Fruit fly (Drosophila melanogaster) whole organism, embryonic: ENCODE data around the gene Ptth.

ENCODE experiments used
- Abd-B ChIP-seq: fragments of 200-800 bp; sonication (Bioruptor generic); optimal IDR thresholded peaks from 2 replicates; lab custom pipeline; 2018; ENCODE audit warnings: missing biosample characterization, mild to moderate bottlenecking, missing genetic modification characterization, moderate library complexity
- Adf1 ChIP-seq: fragments of 200-800 bp; sonication (Bioruptor generic); IDR thresholded peaks from 2 replicates; pipeline ENCODE4 v1.3.6; 2022; ENCODE audit warnings: missing biosample characterization, missing genetic modification characterization
- Atf-2 ChIP-seq: fragments of 200-800 bp; sonication (Bioruptor generic); optimal IDR thresholded peaks from 2 replicates; lab custom pipeline; 2016; ENCODE audit warnings: missing biosample characterization, missing genetic modification characterization
- CG10274 ChIP-seq: fragments of 200-800 bp; sonication (Bioruptor generic); optimal IDR thresholded peaks from 3 replicates; lab custom pipeline; 2017; ENCODE audit warnings: missing biosample characterization, mild to moderate bottlenecking, missing genetic modification characterization
- CG10321 ChIP-seq: fragments of 200-800 bp; sonication (Bioruptor generic); IDR thresholded peaks from 2 replicates; pipeline ENCODE4 v1.3.6; 2022; ENCODE audit warnings: missing biosample characterization, missing genetic modification characterization
- CG11247 ChIP-seq: fragments of 200-800 bp; sonication (Bioruptor generic); IDR thresholded peaks from 2 replicates; pipeline ENCODE4 v1.3.6; 2022; ENCODE audit warnings: missing biosample characterization, missing genetic modification characterization
- CG12744 ChIP-seq: fragments of 200-800 bp; sonication (Bioruptor generic); optimal IDR thresholded peaks from 2 replicates; lab custom pipeline; 2016; ENCODE audit warnings: missing biosample characterization, missing genetic modification characterization
- CG14965 ChIP-seq: fragments of 200-800 bp; sonication (Bioruptor generic); optimal IDR thresholded peaks from 2 replicates; lab custom pipeline; 2016; ENCODE audit warnings: missing biosample characterization, missing genetic modification characterization, borderline replicate concordance
- CG15514 ChIP-seq: fragments of 200-800 bp; sonication (Bioruptor generic); optimal IDR thresholded peaks from 3 replicates; lab custom pipeline; 2017; ENCODE audit warnings: missing biosample characterization, missing genetic modification characterization, mild to moderate bottlenecking, moderate library complexity, missing genetic modification reagents
- CG18764 ChIP-seq: fragments of 200-800 bp; sonication (Bioruptor generic); optimal IDR thresholded peaks from 3 replicates; lab custom pipeline; 2016; ENCODE audit warnings: missing biosample characterization, missing genetic modification characterization
- CG2116 ChIP-seq: fragments of 200-800 bp; sonication (Bioruptor generic); optimal IDR thresholded peaks from 3 replicates; lab custom pipeline; 2018; ENCODE audit warnings: missing biosample characterization, mild to moderate bottlenecking, missing genetic modification characterization
- CG2202 ChIP-seq: fragments of 200-800 bp; sonication (Bioruptor generic); optimal IDR thresholded peaks from 2 replicates; lab custom pipeline; 2018; ENCODE audit warnings: missing biosample characterization, mild to moderate bottlenecking, missing genetic modification characterization
- CG2875 ChIP-seq: fragments of 200-800 bp; sonication (Bioruptor generic); optimal IDR thresholded peaks from 2 replicates; lab custom pipeline; 2017; ENCODE audit warnings: missing biosample characterization, mild to moderate bottlenecking, missing genetic modification characterization, missing genetic modification reagents
- CG32767 ChIP-seq: fragments of 200-800 bp; sonication (Bioruptor generic); IDR thresholded peaks from 2 replicates; pipeline ENCODE4 v1.3.6; 2022; ENCODE audit warnings: missing biosample characterization, missing genetic modification characterization
- CG34376 ChIP-seq: fragments of 200-800 bp; sonication (Bioruptor generic); optimal IDR thresholded peaks from 2 replicates; lab custom pipeline; 2018; ENCODE audit warnings: missing biosample characterization, mild to moderate bottlenecking, missing genetic modification characterization
- CG5953 ChIP-seq: fragments of 200-800 bp; sonication (Bioruptor generic); IDR thresholded peaks from 2 replicates; pipeline ENCODE4 v1.3.6; 2022; ENCODE audit warnings: missing biosample characterization, missing genetic modification characterization
- CG7271 ChIP-seq: fragments of 200-800 bp; sonication (Bioruptor generic); optimal IDR thresholded peaks from 2 replicates; lab custom pipeline; 2018; ENCODE audit warnings: missing biosample characterization, mild to moderate bottlenecking, missing genetic modification characterization, moderate library complexity
- CG7786 ChIP-seq: fragments of 200-800 bp; sonication (Bioruptor generic); optimal IDR thresholded peaks from 2 replicates; lab custom pipeline; 2016; ENCODE audit warnings: missing biosample characterization, missing genetic modification characterization
- CG8290 ChIP-seq, 3 experiments: fragments of 200-800 bp; sonication (Bioruptor generic); optimal IDR thresholded peaks; 2 replicates each; lab custom pipeline; 2016 to 2019; ENCODE audit warnings: missing biosample characterization in 3 of 3, missing genetic modification characterization in 3 of 3, mild to moderate bottlenecking in 2 of 3, moderate library complexity in 1 of 3
- CG8388 ChIP-seq: fragments of 200-800 bp; sonication (Bioruptor generic); optimal IDR thresholded peaks from 2 replicates; lab custom pipeline; 2019; ENCODE audit warnings: missing biosample characterization, mild to moderate bottlenecking, missing genetic modification characterization, moderate library complexity
- CG9215 ChIP-seq: fragments of 200-800 bp; sonication (Bioruptor generic); IDR thresholded peaks from 2 replicates; pipeline ENCODE4 v1.3.6; 2022; ENCODE audit warnings: missing biosample characterization, missing genetic modification characterization
- CTCF ChIP-seq: fragments of 200-800 bp; sonication (Bioruptor generic); optimal IDR thresholded peaks from 2 replicates; lab custom pipeline; 2017; ENCODE audit warnings: missing biosample characterization, mild to moderate bottlenecking, missing genetic modification characterization, moderate library complexity
- Camta ChIP-seq: fragments of 200-800 bp; sonication (Bioruptor generic); optimal IDR thresholded peaks from 2 replicates; lab custom pipeline; 2016; ENCODE audit warnings: missing biosample characterization, missing genetic modification characterization
- D19B ChIP-seq: fragments of 200-800 bp; sonication (Bioruptor generic); optimal IDR thresholded peaks from 2 replicates; lab custom pipeline; 2017; ENCODE audit warnings: missing biosample characterization, mild to moderate bottlenecking, missing genetic modification characterization
- Deaf1 ChIP-seq: fragments of 200-800 bp; optimal IDR thresholded peaks from 3 replicates; lab custom pipeline; 2019; ENCODE audit warnings: missing biosample characterization, mild to moderate bottlenecking, missing genetic modification characterization, moderate library complexity
- Dll ChIP-seq: fragments of 200-800 bp; sonication (Bioruptor generic); IDR thresholded peaks from 4 replicates; pipeline ENCODE4 v1.3.6; 2022; ENCODE audit warnings: missing biosample characterization, missing genetic modification characterization; ENCODE audit not compliant: partially characterized antibody
- Fer1 ChIP-seq: fragments of 200-800 bp; sonication (Bioruptor generic); optimal IDR thresholded peaks from 2 replicates; lab custom pipeline; 2017; ENCODE audit warnings: missing biosample characterization, mild to moderate bottlenecking, missing genetic modification characterization
- Hmx ChIP-seq: fragments of 200-800 bp; sonication (Bioruptor generic); optimal IDR thresholded peaks from 2 replicates; lab custom pipeline; 2016; ENCODE audit warnings: missing biosample characterization, missing genetic modification characterization
- MBD-R2 ChIP-seq: fragments of 200-800 bp; sonication (Bioruptor generic); IDR thresholded peaks from 2 replicates; pipeline ENCODE4 v1.3.6; 2022; ENCODE audit warnings: missing biosample characterization, missing genetic modification characterization
- NC2β ChIP-seq: fragments of 200-800 bp; sonication (Bioruptor generic); optimal IDR thresholded peaks from 2 replicates; lab custom pipeline; 2016; ENCODE audit warnings: missing biosample characterization, missing genetic modification characterization
- NFAT ChIP-seq: fragments of 200-800 bp; sonication (Bioruptor generic); IDR thresholded peaks from 2 replicates; pipeline ENCODE4 v1.3.6; 2022; ENCODE audit warnings: missing biosample characterization, missing genetic modification characterization
- Nf-YA ChIP-seq: fragments of 200-800 bp; sonication (Bioruptor generic); IDR thresholded peaks from 2 replicates; pipeline ENCODE4 v1.3.6; 2022; ENCODE audit warnings: missing biosample characterization, missing genetic modification characterization
- Opbp ChIP-seq: fragments of 200-800 bp; sonication (Bioruptor generic); IDR thresholded peaks from 3 replicates; pipeline ENCODE4 v1.3.6; 2022; ENCODE audit warnings: missing biosample characterization, missing genetic modification characterization; ENCODE audit not compliant: partially characterized antibody
- Pdp1 ChIP-seq, 2 experiments: fragments of 200-800 bp; sonication (Bioruptor generic); optimal IDR thresholded peaks; 3 replicates each; lab custom pipeline; 2016; ENCODE audit warnings: missing biosample characterization in 2 of 2, missing genetic modification characterization in 2 of 2, mild to moderate bottlenecking in 1 of 2, moderate library complexity in 1 of 2
- Scr ChIP-seq: fragments of 200-800 bp; sonication (Bioruptor generic); IDR thresholded peaks from 2 replicates; pipeline ENCODE4 v1.3.6; 2022; ENCODE audit warnings: missing biosample characterization, missing genetic modification characterization; ENCODE audit not compliant: partially characterized antibody
- Ssrp ChIP-seq: fragments of 200-800 bp; sonication (Bioruptor generic); optimal IDR thresholded peaks from 2 replicates; lab custom pipeline; 2018; ENCODE audit warnings: missing biosample characterization, mild to moderate bottlenecking, missing genetic modification characterization, moderate library complexity
- az2 ChIP-seq: fragments of 200-800 bp; sonication (Bioruptor generic); optimal IDR thresholded peaks from 3 replicates; lab custom pipeline; 2016; ENCODE audit warnings: missing biosample characterization, missing genetic modification characterization
- bab2 ChIP-seq: fragments of 200-800 bp; sonication (Bioruptor generic); optimal IDR thresholded peaks from 2 replicates; lab custom pipeline; 2016; ENCODE audit warnings: missing biosample characterization, missing genetic modification characterization
- btn ChIP-seq: fragments of 200-800 bp; sonication (Bioruptor generic); optimal IDR thresholded peaks from 2 replicates; lab custom pipeline; 2016; ENCODE audit warnings: missing biosample characterization, missing genetic modification characterization
- fd102C ChIP-seq: fragments of 200-800 bp; sonication (Bioruptor generic); optimal IDR thresholded peaks from 2 replicates; lab custom pipeline; 2018; ENCODE audit warnings: missing biosample characterization, mild to moderate bottlenecking, missing genetic modification characterization, moderate library complexity
- fd64A ChIP-seq: fragments of 200-800 bp; sonication (Bioruptor generic); optimal IDR thresholded peaks from 3 replicates; lab custom pipeline; 2018; ENCODE audit warnings: missing biosample characterization, mild to moderate bottlenecking, missing genetic modification characterization
- gfzf ChIP-seq: fragments of 200-800 bp; sonication (Bioruptor generic); optimal IDR thresholded peaks from 2 replicates; lab custom pipeline; 2016; ENCODE audit warnings: missing biosample characterization, mild to moderate bottlenecking, missing genetic modification characterization, moderate library complexity
- hbn ChIP-seq: fragments of 200-800 bp; sonication (Bioruptor generic); IDR thresholded peaks from 2 replicates; pipeline ENCODE4 v1.3.6; 2022; ENCODE audit warnings: missing biosample characterization, missing genetic modification characterization; ENCODE audit not compliant: partially characterized antibody
- jumu ChIP-seq: fragments of 200-800 bp; sonication (Bioruptor generic); optimal IDR thresholded peaks from 3 replicates; lab custom pipeline; 2016; ENCODE audit warnings: missing biosample characterization, missing genetic modification characterization
- lab ChIP-seq: fragments of 200-800 bp; sonication (Bioruptor generic); optimal IDR thresholded peaks from 3 replicates; lab custom pipeline; 2017; ENCODE audit warnings: missing biosample characterization, missing genetic modification characterization, mild to moderate bottlenecking, moderate library complexity, missing genetic modification reagents
- onecut ChIP-seq: fragments of 200-800 bp; sonication (Bioruptor generic); IDR thresholded peaks from 2 replicates; pipeline ENCODE4 v1.3.6; 2022; ENCODE audit warnings: missing biosample characterization, missing genetic modification characterization
- shn ChIP-seq: fragments of 200-800 bp; sonication (Bioruptor generic); optimal IDR thresholded peaks from 3 replicates; lab custom pipeline; 2016; ENCODE audit warnings: missing biosample characterization, missing genetic modification characterization
- slou ChIP-seq: fragments of 200-800 bp; sonication (Bioruptor generic); optimal IDR thresholded peaks from 3 replicates; lab custom pipeline; 2016; ENCODE audit warnings: missing biosample characterization, missing genetic modification characterization
- slp2 ChIP-seq: fragments of 200-800 bp; sonication (Bioruptor generic); optimal IDR thresholded peaks from 2 replicates; lab custom pipeline; 2016; ENCODE audit warnings: missing biosample characterization, missing genetic modification characterization
- tio ChIP-seq: fragments of 200-800 bp; sonication (Bioruptor generic); optimal IDR thresholded peaks from 2 replicates; lab custom pipeline; 2017; ENCODE audit warnings: missing biosample characterization, missing genetic modification characterization, inconsistent platforms
- tup ChIP-seq: fragments of 200-800 bp; sonication (Bioruptor generic); optimal IDR thresholded peaks from 2 replicates; lab custom pipeline; 2016; ENCODE audit warnings: missing biosample characterization, mild to moderate bottlenecking, missing genetic modification characterization, moderate library complexity
- tx ChIP-seq: fragments of 200-800 bp; sonication (Bioruptor generic); optimal IDR thresholded peaks from 2 replicates; lab custom pipeline; 2016; ENCODE audit warnings: missing biosample characterization, missing genetic modification characterization

Ptth gene

DNA sequence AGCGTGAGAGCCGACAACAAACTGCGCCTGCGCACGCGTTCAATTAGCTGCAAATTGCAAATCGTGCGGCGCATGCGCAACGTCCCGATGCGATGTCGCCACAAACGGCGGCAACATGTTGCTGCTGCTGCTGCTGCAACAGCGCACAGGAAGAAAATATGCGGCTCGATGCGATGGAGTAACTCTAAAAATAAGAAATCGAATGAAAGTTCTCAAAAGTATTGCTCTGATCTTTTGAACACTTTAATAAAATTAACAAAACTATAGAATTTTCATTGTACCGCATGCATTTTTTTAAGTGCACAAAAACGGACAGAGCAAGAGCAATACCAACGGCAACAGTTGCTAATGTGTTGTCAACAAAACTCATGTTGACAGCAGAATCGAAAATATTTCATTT lies 29.5 kb upstream of the Ptth start (continued):
- no peak for TF ChIP-seq Fer1
- TF ChIP-seq Opbp (GFP tag; lab: Robert Waterston, UW) = no peak
- no peak for TF ChIP-seq Hmx
- TF ChIP-seq CG9215 (GFP tag; lab: Robert Waterston, UW) = no peak
- TF ChIP-seq Deaf1 (tag; lab: Kevin White, UChicago) = no peak
- no peak for TF ChIP-seq CG2875 (GFP tag; lab: Kevin White, UChicago)
- no peak for TF ChIP-seq CG5953 (GFP tag; lab: Robert Waterston, UW)
- TF ChIP-seq Dll = no peak
- TF ChIP-seq lab (GFP tag; lab: Kevin White, UChicago) = no peak
- TF ChIP-seq CG11247 (GFP tag; lab: Robert Waterston, UW) = no peak
- no peak for TF ChIP-seq slp2 (GFP tag; lab: Kevin White, UChicago)
- TF ChIP-seq CG15514 (GFP tag; lab: Kevin White, UChicago) = no peak
- peak; percentile 11 for TF ChIP-seq CG7786 (GFP tag; lab: Kevin White, UChicago)
- no peak for TF ChIP-seq CG8290 (GFP tag; optimal IDR thresholded peaks at IDR 0.05; lab: Kevin White, UChicago)
- TF ChIP-seq CG8290 (tag; optimal IDR thresholded peaks at IDR 0.05; lab: Kevin White, UChicago) = no peak
- no peak for TF ChIP-seq Adf1 (GFP tag; lab: Robert Waterston, UW)
- no peak for TF ChIP-seq CG10274 (GFP tag; lab: Kevin White, UChicago)
- TF ChIP-seq tx = no peak
- no peak for TF ChIP-seq CTCF (GFP tag; lab: Kevin White, UChicago)
- TF ChIP-seq CG2116 (GFP tag; lab: Kevin White, UChicago) = no peak
- no peak for TF ChIP-seq CG34376 (GFP tag; lab: Kevin White, UChicago)
- peak; percentile 69 for TF ChIP-seq NC2β (GFP tag; lab: Kevin White, UChicago)
- TF ChIP-seq jumu (GFP tag; lab: Kevin White, UChicago) = no peak
- TF ChIP-seq fd64A (GFP tag; lab: Kevin White, UChicago) = no peak
- peak; percentile 22 for TF ChIP-seq fd102C (GFP tag; lab: Kevin White, UChicago)
- TF ChIP-seq onecut (GFP tag; lab: Robert Waterston, UW) = no peak
- TF ChIP-seq Nf-YA = 0 out of 2 replicates have a peak, but pooled peaks have one; percentile 16
- no peak for TF ChIP-seq bab2 (GFP tag; lab: Kevin White, UChicago)
- TF ChIP-seq tio (GFP tag; lab: Kevin White, UChicago) = peak; percentile 36
- TF ChIP-seq Pdp1 (GFP tag; optimal IDR thresholded peaks at IDR 0.05; lab: Kevin White, UChicago) = no peak
- peak; percentile 12 for TF ChIP-seq shn (GFP tag; lab: Kevin White, UChicago)
- no peak for TF ChIP-seq CG14965 (GFP tag; lab: Kevin White, UChicago)
- TF ChIP-seq CG10321 (GFP tag; lab: Robert Waterston, UW) = no peak
- no peak for TF ChIP-seq Camta (GFP tag; lab: Kevin White, UChicago)
- TF ChIP-seq Atf-2 (GFP tag; lab: Kevin White, UChicago) = peak; percentile 11
- no peak for TF ChIP-seq btn (GFP tag; lab: Kevin White, UChicago)
- TF ChIP-seq D19B (GFP tag; lab: Kevin White, UChicago) = no peak
- peak; percentile 39 for TF ChIP-seq CG2202
- TF ChIP-seq CG18764 = peak; percentile 12
- TF ChIP-seq Scr = no peak
- no peak for TF ChIP-seq slou (GFP tag; lab: Kevin White, UChicago)
- TF ChIP-seq CG32767 (GFP tag; lab: Robert Waterston, UW) = no peak
- peak; percentile 44 for TF ChIP-seq Ssrp (tag; lab: Kevin White, UChicago)
- TF ChIP-seq Abd-B = no peak
- no peak for TF ChIP-seq CG12744 (GFP tag; lab: Kevin White, UChicago)
- peak; percentile 66 for TF ChIP-seq CG7271 (tag; lab: Kevin White, UChicago)
- TF ChIP-seq gfzf (GFP tag; lab: Kevin White, UChicago) = no peak
- TF ChIP-seq CG8388 (GFP tag; lab: Kevin White, UChicago) = no peak
- no peak for TF ChIP-seq MBD-R2 (GFP tag; lab: Robert Waterston, UW)
- TF ChIP-seq hbn (GFP tag; lab: Robert Waterston, UW) = no peak
- TF ChIP-seq NFAT = no peak
- TF ChIP-seq tup (GFP tag; lab: Kevin White, UChicago) = no peak
- TF ChIP-seq az2 = peak; percentile 31
